Fruit fly (Drosophila melanogaster): ENCODE measurements around the gene CG32486.

Gene CG32486

dm6 chr3L:3054099-3054498 is 16.5 kb downstream of the CG32486 start (continued):
- TF ChIP-seq cad (GFP tag; optimal IDR thresholded peaks at IDR 0.05) = no peak
- TF ChIP-seq Pdp1 (GFP tag; optimal IDR thresholded peaks at IDR 0.05) = peak in 1 of 2 experiments; percentile 11
- TF ChIP-seq sug (tag; optimal IDR thresholded peaks at IDR 0.05) = peak; percentile 96
- no peak for TF ChIP-seq CG12391 (tag; optimal IDR thresholded peaks at IDR 0.05)
- TF ChIP-seq CG17802 (tag; optimal IDR thresholded peaks at IDR 0.05) = no peak
- TF ChIP-seq p53 (GFP tag; optimal IDR thresholded peaks at IDR 0.05) = no peak
- no peak for TF ChIP-seq CG4282 (GFP tag; optimal IDR thresholded peaks at IDR 0.05)
- no peak for TF ChIP-seq E2f2 (GFP tag; IDR thresholded peaks at IDR 0.05)
- TF ChIP-seq pho (GFP tag; optimal IDR thresholded peaks at IDR 0.05) = no peak
- TF ChIP-seq Bteb2 (GFP tag; optimal IDR thresholded peaks at IDR 0.05) = no peak

- TF ChIP-seq MTF-1 (GFP tag; optimal IDR thresholded peaks at IDR 0.05; ENCODE audit: borderline replicate concordance) = no peak
- TF ChIP-seq bab2 (GFP tag; optimal IDR thresholded peaks at IDR 0.05) = peak; percentile 72
- peak; percentile 69 for TF ChIP-seq Ptx1 (GFP tag; IDR thresholded peaks at IDR 0.05)
- peak; percentile 62 for TF ChIP-seq HmgZ (tag; optimal IDR thresholded peaks at IDR 0.05)
- TF ChIP-seq CG6854 (GFP tag; optimal IDR thresholded peaks at IDR 0.05) = peak; percentile 28
- peak; percentile 67 for TF ChIP-seq vvl (GFP tag; IDR thresholded peaks at IDR 0.05)
- TF ChIP-seq tx (GFP tag; optimal IDR thresholded peaks at IDR 0.05) = peak; percentile 58
- TF ChIP-seq CG2678 (tag; optimal IDR thresholded peaks at IDR 0.05) = peak; percentile 81
- peak; percentile 23 for TF ChIP-seq CG8281 (tag; optimal IDR thresholded peaks at IDR 0.05)
- TF ChIP-seq Dek (tag; optimal IDR thresholded peaks at IDR 0.05) = peak; percentile 12
- TF ChIP-seq grn (GFP tag; optimal IDR thresholded peaks at IDR 0.05) = peak; percentile 92
- peak; percentile 58 for TF ChIP-seq NFAT (GFP tag; IDR thresholded peaks at IDR 0.05)
- TF ChIP-seq danr (GFP tag; IDR thresholded peaks at IDR 0.05) = peak; percentile 41; the same call in 1 of the 2 replicates
- TF ChIP-seq sob (GFP tag; IDR thresholded peaks at IDR 0.05) = peak; percentile 72
- TF ChIP-seq Abd-B (GFP tag; optimal IDR thresholded peaks at IDR 0.05) = no peak
- TF ChIP-seq pros (GFP tag; optimal IDR thresholded peaks at IDR 0.05) = no peak
- TF ChIP-seq CG32532 (GFP tag; IDR thresholded peaks at IDR 0.05) = peak; percentile 72
- TF ChIP-seq Med (GFP tag) = peak; percentile 92
- TF ChIP-seq sqz (GFP tag; optimal IDR thresholded peaks at IDR 0.05) = no peak
- TF ChIP-seq HHEX (GFP tag; optimal IDR thresholded peaks at IDR 0.05) = peak; percentile 51
- TF ChIP-seq CG9932 (GFP tag; IDR thresholded peaks at IDR 0.05) = peak; percentile 73
- no peak for TF ChIP-seq CG32772 (GFP tag; IDR thresholded peaks at IDR 0.05)
- peak; percentile 51 for TF ChIP-seq her (GFP tag; optimal IDR thresholded peaks at IDR 0.05)
- TF ChIP-seq unpg (GFP tag; optimal IDR thresholded peaks at IDR 0.05) = peak; percentile 43
- peak; percentile 51 for TF ChIP-seq CG18764 (GFP tag; optimal IDR thresholded peaks at IDR 0.05)
- TF ChIP-seq CG12391 (tag; optimal IDR thresholded peaks at IDR 0.05) = peak; percentile 68
- peak; percentile 41 for TF ChIP-seq CG7556 (GFP tag; optimal IDR thresholded peaks at IDR 0.05)
- peak; percentile 76 for TF ChIP-seq CG9797 (GFP tag; optimal IDR thresholded peaks at IDR 0.05)
- TF ChIP-seq CG17612 (GFP tag; IDR thresholded peaks at IDR 0.05) = no peak
- TF ChIP-seq CG1529 (GFP tag; optimal IDR thresholded peaks at IDR 0.05) = peak; percentile 20
- peak; percentile 38 for TF ChIP-seq repo (GFP tag; optimal IDR thresholded peaks at IDR 0.05)
- TF ChIP-seq CG2875 (GFP tag; optimal IDR thresholded peaks at IDR 0.05) = no peak
- 0 out of 3 replicates have a peak, but pooled peaks have one; percentile 28 for TF ChIP-seq mld (GFP tag; IDR thresholded peaks at IDR 0.05; ENCODE audit: partially characterized antibody)
- peak; percentile 72 for TF ChIP-seq HLH54F (GFP tag; optimal IDR thresholded peaks at IDR 0.05)
- TF ChIP-seq Sox102F (GFP tag; optimal IDR thresholded peaks at IDR 0.05) = no peak
- TF ChIP-seq hb (GFP tag; IDR thresholded peaks at IDR 0.05; ENCODE audit: partially characterized antibody) = no peak
- peak; percentile 21; the same call in 1 of the 2 replicates for TF ChIP-seq Taf1 (GFP tag; IDR thresholded peaks at IDR 0.05)
- TF ChIP-seq CG15601 (tag; optimal IDR thresholded peaks at IDR 0.05) = peak; percentile 59
- TF ChIP-seq CG10274 (GFP tag; optimal IDR thresholded peaks at IDR 0.05) = peak; percentile 10
Observed at dm6 chr3L:3052110-3052871, 18.3 kb downstream of the CG32486 start, which contains the start of gene CG1271. TSS of gene CG1271 (plus strand) at chr3L:3052514.

All from whole organism, embryonic.